Fruit fly (Drosophila melanogaster) whole organism, prepupa: ENCODE measurements around the gene Cyp310a1.

Experiments
- Blimp-1 ChIP-seq: fragments of 200-800 bp; sonication (Bioruptor generic); optimal IDR thresholded peaks from 3 replicates; lab custom pipeline; 2017; ENCODE audit warnings: missing biosample characterization, missing genetic modification characterization, mild to moderate bottlenecking, moderate library complexity, missing genetic modification reagents
- CG10669 ChIP-seq: fragments of 200-800 bp; sonication (Bioruptor generic); optimal IDR thresholded peaks from 3 replicates; lab custom pipeline; 2018; ENCODE audit warnings: missing biosample characterization, mild to moderate bottlenecking, missing genetic modification characterization, moderate library complexity
- CG11762 ChIP-seq: fragments of 200-800 bp; sonication (Bioruptor generic); optimal IDR thresholded peaks from 3 replicates; lab custom pipeline; 2016; ENCODE audit warnings: missing biosample characterization, missing genetic modification characterization; ENCODE audit not compliant: insufficient read depth
- CG11902 ChIP-seq: fragments of 200-800 bp; sonication (Bioruptor generic); optimal IDR thresholded peaks from 3 replicates; lab custom pipeline; 2016; ENCODE audit warnings: missing biosample characterization, missing genetic modification characterization
- CG15336 ChIP-seq: fragments of 200-800 bp; sonication (Bioruptor generic); IDR thresholded peaks from 2 replicates; pipeline ENCODE4 v1.3.6; 2022; ENCODE audit warnings: missing biosample characterization, missing genetic modification characterization
- CG1621 ChIP-seq: fragments of 200-800 bp; sonication (Bioruptor generic); optimal IDR thresholded peaks from 3 replicates; lab custom pipeline; 2018; ENCODE audit warnings: missing biosample characterization, mild to moderate bottlenecking, missing genetic modification characterization
- CG16779 ChIP-seq: fragments of 200-800 bp; sonication (Bioruptor generic); optimal IDR thresholded peaks from 3 replicates; lab custom pipeline; 2017; ENCODE audit warnings: missing biosample characterization, mild to moderate bottlenecking, missing genetic modification characterization
- CG32006 ChIP-seq: fragments of 200-800 bp; sonication (Bioruptor generic); optimal IDR thresholded peaks from 3 replicates; lab custom pipeline; 2017; ENCODE audit warnings: missing biosample characterization, mild to moderate bottlenecking, missing genetic modification characterization
- CG3919 ChIP-seq: fragments of 200-800 bp; sonication (Bioruptor generic); optimal IDR thresholded peaks from 3 replicates; lab custom pipeline; 2016; ENCODE audit warnings: missing biosample characterization, missing genetic modification characterization
- CG6163 ChIP-seq: fragments of 200-800 bp; sonication (Bioruptor generic); IDR thresholded peaks from 3 replicates; pipeline ENCODE4 v1.3.6; 2022; ENCODE audit warnings: missing biosample characterization, missing genetic modification characterization
- CG6792 ChIP-seq: fragments of 200-800 bp; sonication (Bioruptor generic); optimal IDR thresholded peaks from 3 replicates; lab custom pipeline; 2016; ENCODE audit warnings: missing biosample characterization, missing genetic modification characterization
- CG6808 ChIP-seq: fragments of 200-800 bp; sonication (Bioruptor generic); optimal IDR thresholded peaks from 3 replicates; lab custom pipeline; 2017; ENCODE audit warnings: missing biosample characterization, missing genetic modification characterization, mild to moderate bottlenecking, moderate library complexity, missing genetic modification reagents
- CG6854 ChIP-seq: fragments of 200-800 bp; sonication (Bioruptor generic); optimal IDR thresholded peaks from 2 replicates; lab custom pipeline; 2017; ENCODE audit warnings: missing biosample characterization, mild to moderate bottlenecking, missing genetic modification characterization
- CG8119 ChIP-seq: fragments of 200-800 bp; sonication (Bioruptor generic); IDR thresholded peaks from 3 replicates; pipeline ENCODE4 v1.3.6; 2022; ENCODE audit warnings: missing biosample characterization, missing genetic modification characterization
- CG8632 ChIP-seq: fragments of 200-800 bp; sonication (Bioruptor generic); optimal IDR thresholded peaks from 3 replicates; lab custom pipeline; 2016; ENCODE audit warnings: missing biosample characterization, missing genetic modification characterization
- CG9139 ChIP-seq: fragments of 200-800 bp; sonication (Bioruptor generic); optimal IDR thresholded peaks from 3 replicates; lab custom pipeline; 2017; ENCODE audit warnings: missing biosample characterization, mild to moderate bottlenecking, missing genetic modification characterization
- Eip78C ChIP-seq: fragments of 200-800 bp; sonication (Bioruptor generic); peaks from one replicate; lab custom pipeline; 2016; ENCODE audit warnings: missing biosample characterization, missing genetic modification characterization
- Eip93F ChIP-seq: fragments of 200-800 bp; sonication (Bioruptor generic); optimal IDR thresholded peaks from 2 replicates; lab custom pipeline; 2016; ENCODE audit warnings: missing biosample characterization, mild to moderate bottlenecking, missing genetic modification characterization
- Ets21C ChIP-seq: fragments of 200-800 bp; sonication (Bioruptor generic); optimal IDR thresholded peaks from 3 replicates; lab custom pipeline; 2016; ENCODE audit warnings: missing biosample characterization, missing genetic modification characterization
- Hr38 ChIP-seq: sonication (Bioruptor generic); optimal IDR thresholded peaks from 2 replicates; lab custom pipeline; 2016; ENCODE audit warnings: missing biosample characterization, missing genetic modification characterization
- Hr39 ChIP-seq: fragments of 200-800 bp; sonication (Bioruptor generic); optimal IDR thresholded peaks from 2 replicates; lab custom pipeline; 2016; ENCODE audit warnings: missing biosample characterization, missing genetic modification characterization
- Lpt ChIP-seq: fragments of 200-800 bp; sonication (Bioruptor generic); optimal IDR thresholded peaks from 3 replicates; lab custom pipeline; 2016; ENCODE audit warnings: missing biosample characterization, missing genetic modification characterization
- Met ChIP-seq: fragments of 200-800 bp; sonication (Bioruptor generic); optimal IDR thresholded peaks from 3 replicates; lab custom pipeline; 2016; ENCODE audit warnings: missing biosample characterization, missing genetic modification characterization
- Sox14 ChIP-seq: fragments of 200-800 bp; sonication (Bioruptor generic); optimal IDR thresholded peaks from 3 replicates; lab custom pipeline; 2016; ENCODE audit warnings: missing biosample characterization, missing genetic modification characterization
- achi ChIP-seq: fragments of 200-800 bp; sonication (Bioruptor generic); optimal IDR thresholded peaks from 3 replicates; lab custom pipeline; 2016; ENCODE audit warnings: missing biosample characterization, missing genetic modification characterization
- cyc ChIP-seq: fragments of 200-800 bp; sonication (Bioruptor generic); optimal IDR thresholded peaks from 3 replicates; lab custom pipeline; 2016; ENCODE audit warnings: missing biosample characterization, missing genetic modification characterization
- dsx ChIP-seq: fragments of 200-800 bp; optimal IDR thresholded peaks from 3 replicates; lab custom pipeline; 2019; ENCODE audit warnings: missing biosample characterization, mild to moderate bottlenecking, missing genetic modification characterization, moderate library complexity; ENCODE audit not compliant: poor library complexity, severe bottlenecking
- eg ChIP-seq: fragments of 200-800 bp; sonication (Bioruptor generic); IDR thresholded peaks from 3 replicates; pipeline ENCODE4 v1.3.6; 2022; ENCODE audit warnings: missing biosample characterization, missing genetic modification characterization
- fd59A ChIP-seq: fragments of 200-800 bp; sonication (Bioruptor generic); optimal IDR thresholded peaks from 2 replicates; lab custom pipeline; 2017; ENCODE audit warnings: missing biosample characterization, mild to moderate bottlenecking, missing genetic modification characterization, missing genetic modification reagents
- fkh ChIP-seq: fragments of 200-800 bp; sonication (Bioruptor generic); optimal IDR thresholded peaks from 3 replicates; lab custom pipeline; 2017; ENCODE audit warnings: missing biosample characterization, mild to moderate bottlenecking, missing genetic modification characterization, moderate library complexity
- lz ChIP-seq: fragments of 200-800 bp; sonication (Bioruptor generic); optimal IDR thresholded peaks from 3 replicates; lab custom pipeline; 2016; ENCODE audit warnings: missing biosample characterization, missing genetic modification characterization
- pdm3 ChIP-seq: fragments of 200-800 bp; sonication (Bioruptor generic); optimal IDR thresholded peaks from 3 replicates; lab custom pipeline; 2016; ENCODE audit warnings: missing biosample characterization, missing genetic modification characterization
- spab ChIP-seq: fragments of 200-800 bp; sonication (Bioruptor generic); optimal IDR thresholded peaks from 2 replicates; lab custom pipeline; 2017; ENCODE audit warnings: missing biosample characterization, mild to moderate bottlenecking, missing genetic modification characterization, missing genetic modification reagents
- ss ChIP-seq, 2 experiments: fragments of 200-800 bp; sonication (Bioruptor generic); optimal IDR thresholded peaks; 2 replicates in 1 of 2; 3 replicates in 1 of 2; lab custom pipeline; 2017 to 2018; ENCODE audit warnings: mild to moderate bottlenecking in 2 of 2, missing biosample characterization in 2 of 2, missing genetic modification characterization in 2 of 2, moderate library complexity in 1 of 2
- svp ChIP-seq: fragments of 200-800 bp; sonication (Bioruptor generic); peaks from one replicate; lab custom pipeline; 2016; ENCODE audit warnings: missing biosample characterization, missing genetic modification characterization
- topi ChIP-seq: fragments of 200-800 bp; sonication (Bioruptor generic); optimal IDR thresholded peaks from 3 replicates; lab custom pipeline; 2016; ENCODE audit warnings: missing biosample characterization, missing genetic modification characterization
- vri ChIP-seq: fragments of 200-800 bp; sonication (Bioruptor generic); optimal IDR thresholded peaks from 3 replicates; lab custom pipeline; 2016; ENCODE audit warnings: missing biosample characterization, mild to moderate bottlenecking, missing genetic modification characterization

The Cyp310a1 gene

dm6 chr2L:18677910-18678639, 25.3 kb upstream of the Cyp310a1 start (continued):
- TF ChIP-seq dsx (no peak), fkh (GFP tag; lab: Kevin White, UChicago) (no peak), cyc (GFP tag; lab: Kevin White, UChicago) (peak; percentile 19), CG3919 (GFP tag; lab: Kevin White, UChicago) (no peak), achi (GFP tag; lab: Kevin White, UChicago) (no peak), CG11762 (no peak), topi (GFP tag; lab: Kevin White, UChicago) (no peak), Sox14 (GFP tag; lab: Kevin White, UChicago) (no peak), pdm3 (no peak), Eip93F (GFP tag; lab: Kevin White, UChicago) (peak; percentile 21), CG1621 (tag; lab: Kevin White, UChicago) (no peak), fd59A (GFP tag; lab: Kevin White, UChicago) (no peak), Lpt (no peak), Hr39 (GFP tag; lab: Kevin White, UChicago) (no peak), CG16779 (tag; lab: Kevin White, UChicago) (no peak), Ets21C (GFP tag; lab: Kevin White, UChicago) (no peak), CG8119 (GFP tag; lab: Robert Waterston, UW) (no peak), Eip78C (GFP tag; lab: Kevin White, UChicago) (peak; percentile 80), spab (no peak), eg (no peak), CG15336 (GFP tag; lab: Robert Waterston, UW) (no peak), vri (GFP tag; lab: Kevin White, UChicago) (no peak), CG11902 (GFP tag; lab: Kevin White, UChicago) (peak; percentile 20), CG9139 (GFP tag; lab: Kevin White, UChicago) (no peak), lz (GFP tag; lab: Kevin White, UChicago) (peak; percentile 54), Hr38 (GFP tag; lab: Kevin White, UChicago) (no peak), CG32006 (no peak), ss (GFP tag; optimal IDR thresholded peaks at IDR 0.05; lab: Kevin White, UChicago) (no peak), CG6854 (no peak), CG6808 (GFP tag; lab: Kevin White, UChicago) (no peak), Met (GFP tag; lab: Kevin White, UChicago) (no peak), svp (GFP tag; lab: Kevin White, UChicago) (peak; percentile 82), CG6792 (GFP tag; lab: Kevin White, UChicago) (no peak), CG8632 (GFP tag; lab: Kevin White, UChicago) (peak; percentile 39)

- peak; percentile 9 for TF ChIP-seq cyc (GFP tag; lab: Kevin White, UChicago)
- peak; percentile 14 for TF ChIP-seq svp (GFP tag; lab: Kevin White, UChicago)
- peak; percentile 98 for TF ChIP-seq fkh (GFP tag; lab: Kevin White, UChicago)
- TF ChIP-seq CG6163 (GFP tag; lab: Robert Waterston, UW) = no peak
- TF ChIP-seq, all 60 proteins: peak for 3
These were observed 24.4 kb upstream of the Cyp310a1 start, which contains the start of the genes Mst36Fa and CG31751 for dm6 chr2L:18676948-18677820. Gene Mst36Fa (minus strand): TSS chr2L:18676998. Gene CG31751 (plus strand): TSS chr2L:18677221.

- TF ChIP-seq Lpt (no peak), CG10669 (GFP tag; lab: Kevin White, UChicago) (no peak), CG9139 (GFP tag; lab: Kevin White, UChicago) (no peak), topi (GFP tag; lab: Kevin White, UChicago) (no peak), fd59A (GFP tag; lab: Kevin White, UChicago) (no peak), ss (GFP tag; optimal IDR thresholded peaks at IDR 0.05; lab: Kevin White, UChicago) (no peak), Blimp-1 (GFP tag; lab: Kevin White, UChicago) (no peak), CG8119 (GFP tag; lab: Robert Waterston, UW) (no peak)
These were observed 22.2 kb upstream of the Cyp310a1 start, which contains the start of gene Mst36Fb for dm6 chr2L:18674994-18675393. Gene Mst36Fb (minus strand): TSS chr2L:18675094.
